Fruit fly (Drosophila melanogaster) whole organism, wandering third instar larva: ENCODE results near the gene CG15743.

Experiments used
- Abd-B ChIP-seq: fragments of >200 bp; optimal IDR thresholded peaks from 2 replicates; lab custom pipeline; 2017; ENCODE audit warnings: missing biosample characterization, missing genetic modification characterization
- CG32264 ChIP-seq: fragments of 200-800 bp; sonication (Bioruptor generic); optimal IDR thresholded peaks from 2 replicates; lab custom pipeline; 2016; ENCODE audit warnings: missing biosample characterization, missing genetic modification characterization
- CG9705 ChIP-seq: fragments of 200-800 bp; sonication (Bioruptor generic); optimal IDR thresholded peaks from 2 replicates; lab custom pipeline; 2018; ENCODE audit warnings: missing biosample characterization, mild to moderate bottlenecking, missing genetic modification characterization
- CrebA ChIP-seq: fragments of 200-800 bp; sonication (Bioruptor generic); optimal IDR thresholded peaks from 2 replicates; lab custom pipeline; 2016; ENCODE audit warnings: missing biosample characterization, mild to moderate bottlenecking, missing genetic modification characterization, borderline replicate concordance
- Dfd ChIP-seq: fragments of >200 bp; optimal IDR thresholded peaks from 2 replicates; lab custom pipeline; 2017; ENCODE audit warnings: missing biosample characterization, missing genetic modification characterization
- Dif ChIP-seq: fragments of 200-275, 200-300 bp; sonication (Bioruptor generic); optimal IDR thresholded peaks from 2 replicates; lab custom pipeline; 2018; ENCODE audit warnings: missing biosample characterization, missing genetic modification characterization; ENCODE audit not compliant: partially characterized antibody
- GATAd ChIP-seq: sonication (Bioruptor generic); optimal IDR thresholded peaks from 2 replicates; lab custom pipeline; 2016; ENCODE audit warnings: missing biosample characterization, missing genetic modification characterization
- HLH106 ChIP-seq: fragments of 200-800 bp; optimal IDR thresholded peaks from 3 replicates; lab custom pipeline; 2019; ENCODE audit warnings: missing biosample characterization, mild to moderate bottlenecking, missing genetic modification characterization, moderate library complexity
- Hnf4 ChIP-seq: fragments of 200-800 bp; sonication (Bioruptor generic); optimal IDR thresholded peaks from 2 replicates; lab custom pipeline; 2016; ENCODE audit warnings: missing biosample characterization, mild to moderate bottlenecking, missing genetic modification characterization
- Hr78 ChIP-seq: fragments of >200 bp; optimal IDR thresholded peaks from 2 replicates; lab custom pipeline; 2017; ENCODE audit warnings: missing biosample characterization, missing genetic modification characterization
- Hr83 ChIP-seq: fragments of 200-300 bp; sonication (Bioruptor generic); optimal IDR thresholded peaks from 2 replicates; lab custom pipeline; 2016; ENCODE audit warnings: missing biosample characterization, mild to moderate bottlenecking, missing genetic modification characterization, moderate library complexity; ENCODE audit not compliant: poor library complexity, severe bottlenecking
- Jra ChIP-seq: sonication (Bioruptor generic); optimal IDR thresholded peaks from 2 replicates; lab custom pipeline; 2016; ENCODE audit warnings: missing biosample characterization, missing genetic modification characterization
- Myc ChIP-seq: fragments of >200 bp; optimal IDR thresholded peaks from 2 replicates; lab custom pipeline; 2017
- N ChIP-seq: fragments of >200 bp; optimal IDR thresholded peaks from 2 replicates; lab custom pipeline; 2018; ENCODE audit warnings: missing biosample characterization, missing external identifiers, missing genetic modification characterization
- OdsH ChIP-seq: fragments of 200-800 bp; sonication (Bioruptor generic); optimal IDR thresholded peaks from 2 replicates; lab custom pipeline; 2016; ENCODE audit warnings: missing biosample characterization, mild to moderate bottlenecking, missing genetic modification characterization
- Rel ChIP-seq, 2 experiments: fragments of 200-800 bp; sonication (Bioruptor generic) in 1 of 2; optimal IDR thresholded peaks; 2 replicates in 1 of 2; 3 replicates in 1 of 2; lab custom pipeline; 2016 to 2019; ENCODE audit warnings: mild to moderate bottlenecking in 2 of 2, missing biosample characterization in 2 of 2, missing genetic modification characterization in 2 of 2, moderate library complexity in 1 of 2
- Sp1 ChIP-seq: fragments of 200-800 bp; sonication (Bioruptor generic); optimal IDR thresholded peaks from 3 replicates; lab custom pipeline; 2019; ENCODE audit warnings: missing biosample characterization, mild to moderate bottlenecking, missing genetic modification characterization, moderate library complexity
- br ChIP-seq: fragments of 200-800 bp; sonication (Bioruptor generic); optimal IDR thresholded peaks from 2 replicates; lab custom pipeline; 2016; ENCODE audit warnings: missing biosample characterization, missing genetic modification characterization
- brk ChIP-seq: fragments of 200-800 bp; sonication (Bioruptor generic); optimal IDR thresholded peaks from 2 replicates; lab custom pipeline; 2016; ENCODE audit warnings: missing biosample characterization, mild to moderate bottlenecking, missing genetic modification characterization
- dl ChIP-seq, 2 experiments: fragments of 175-275, 200-275 bp in 1 of 2; fragments of 200-275 bp in 1 of 2; sonication (Bioruptor generic); optimal IDR thresholded peaks; lab custom pipeline; 2018; ENCODE audit warnings: mild to moderate bottlenecking in 2 of 2, missing biosample characterization in 2 of 2, missing genetic modification characterization in 2 of 2, moderate library complexity in 2 of 2; ENCODE audit not compliant: partially characterized antibody in 2 of 2, insufficient read depth in 1 of 2
- dmrt93B ChIP-seq: fragments of 200-800 bp; sonication (Bioruptor generic); optimal IDR thresholded peaks from 2 replicates; lab custom pipeline; 2018; ENCODE audit warnings: missing biosample characterization, mild to moderate bottlenecking, missing genetic modification characterization
- dsf ChIP-seq: sonication (Bioruptor generic); optimal IDR thresholded peaks from 2 replicates; lab custom pipeline; 2016; ENCODE audit warnings: missing biosample characterization, missing genetic modification characterization, borderline replicate concordance
- ey ChIP-seq: fragments of 200-800 bp; sonication (Bioruptor generic); optimal IDR thresholded peaks from 2 replicates; lab custom pipeline; 2016; ENCODE audit warnings: missing biosample characterization, missing genetic modification characterization
- foxo ChIP-seq, 2 experiments: fragments of 200-800 bp; sonication (Bioruptor generic); optimal IDR thresholded peaks; 2 replicates in 1 of 2; 3 replicates in 1 of 2; lab custom pipeline; 2016 to 2017; ENCODE audit warnings: missing biosample characterization in 2 of 2, missing genetic modification characterization in 2 of 2
- fru ChIP-seq: fragments of 200-800 bp; sonication (Bioruptor generic); optimal IDR thresholded peaks from 3 replicates; lab custom pipeline; 2016; ENCODE audit warnings: missing biosample characterization, mild to moderate bottlenecking, missing genetic modification characterization
- h ChIP-seq: fragments of 200-800 bp; sonication (Bioruptor generic); optimal IDR thresholded peaks from 3 replicates; lab custom pipeline; 2016; ENCODE audit warnings: missing biosample characterization, mild to moderate bottlenecking, missing genetic modification characterization
- jim ChIP-seq: fragments of 175-275, 200-325 bp; sonication (Bioruptor generic); optimal IDR thresholded peaks from 2 replicates; lab custom pipeline; 2016; ENCODE audit warnings: missing biosample characterization, mild to moderate bottlenecking, missing genetic modification characterization
- lola ChIP-seq: fragments of >200 bp; optimal IDR thresholded peaks from 2 replicates; lab custom pipeline; 2017; ENCODE audit warnings: missing biosample characterization, missing genetic modification characterization
- pan ChIP-seq: fragments of >200 bp; optimal IDR thresholded peaks from 2 replicates; lab custom pipeline; 2017
- psq ChIP-seq: fragments of 200-800 bp; sonication (Bioruptor generic); optimal IDR thresholded peaks from 3 replicates; lab custom pipeline; 2017; ENCODE audit warnings: missing biosample characterization, mild to moderate bottlenecking, missing genetic modification characterization, moderate library complexity
- rgr ChIP-seq: fragments of 200-800 bp; sonication (Bioruptor generic); optimal IDR thresholded peaks from 3 replicates; lab custom pipeline; 2016; ENCODE audit warnings: missing biosample characterization, mild to moderate bottlenecking, missing genetic modification characterization
- sage ChIP-seq: fragments of 200-800 bp; sonication (Bioruptor generic); optimal IDR thresholded peaks from 2 replicates; lab custom pipeline; 2016; ENCODE audit warnings: missing biosample characterization, mild to moderate bottlenecking, missing genetic modification characterization
- sv ChIP-seq: fragments of 200-800 bp; sonication (Bioruptor generic); optimal IDR thresholded peaks from 3 replicates; lab custom pipeline; 2016; ENCODE audit warnings: missing biosample characterization, missing genetic modification characterization
- tai ChIP-seq: sonication (Bioruptor generic); optimal IDR thresholded peaks from 2 replicates; lab custom pipeline; 2016; ENCODE audit warnings: missing biosample characterization, missing genetic modification characterization
- usp ChIP-seq: fragments of >200 bp; optimal IDR thresholded peaks from 2 replicates; lab custom pipeline; 2017; ENCODE audit warnings: missing biosample characterization, missing genetic modification characterization
- woc ChIP-seq: sonication (Bioruptor generic); optimal IDR thresholded peaks from 2 replicates; lab custom pipeline; 2016; ENCODE audit warnings: missing biosample characterization, mild to moderate bottlenecking, missing genetic modification characterization

CG15743 gene

DNA sequence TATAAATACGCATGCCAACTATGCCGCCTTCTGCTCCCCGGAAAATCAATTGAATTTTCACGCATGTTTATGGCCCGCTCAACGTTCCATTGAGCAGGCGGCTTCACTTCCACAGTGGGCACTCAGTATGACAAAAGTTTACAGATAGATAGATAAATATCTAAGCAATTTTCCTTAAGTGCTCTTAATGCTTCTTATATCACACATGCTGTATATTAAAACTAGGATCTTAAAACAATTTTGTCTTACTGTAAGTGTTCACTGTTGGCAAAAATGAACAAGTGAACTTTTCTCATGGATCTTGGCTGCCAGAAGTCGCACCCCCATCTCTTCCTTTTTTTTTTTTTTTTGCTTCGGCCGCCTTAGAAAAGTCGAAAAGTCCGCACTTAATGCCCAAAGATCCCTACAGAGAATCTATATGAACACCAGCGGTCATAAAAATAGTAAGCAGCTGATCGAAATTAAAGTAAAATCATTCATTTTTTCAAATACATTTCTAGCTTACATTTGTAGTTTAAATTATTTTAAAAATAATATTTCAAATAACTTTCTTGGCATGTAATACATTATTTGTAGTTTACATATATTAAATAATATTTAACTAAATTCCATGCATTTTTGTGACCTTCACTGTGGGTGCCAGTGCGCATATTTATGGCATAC, 32.3 kb upstream of the CG15743 start:
- TF ChIP-seq sv (GFP tag; lab: Kevin White, UChicago) (peak; percentile 33), fru (GFP tag; lab: Kevin White, UChicago) (no peak)
- TF ChIP-seq, all 38 proteins: peak for 1

- TF ChIP-seq brk (GFP tag; lab: Kevin White, UChicago), result peak; percentile 35
- TF ChIP-seq usp (GFP tag; lab: Kevin White, UChicago), result no peak
- TF ChIP-seq sage (GFP tag; lab: Kevin White, UChicago), result peak; percentile 54
- peak; percentile 2 for TF ChIP-seq tai
- TF ChIP-seq rgr, result peak; percentile 72
- peak; percentile 61 for TF ChIP-seq Hr83
- TF ChIP-seq Sp1 (GFP tag; lab: Kevin White, UChicago), result peak; percentile 63
- TF ChIP-seq psq, result peak; percentile 7
- TF ChIP-seq CG9705 (GFP tag; lab: Kevin White, UChicago), result peak; percentile 8
- peak; percentile 3 for TF ChIP-seq Jra (GFP tag; lab: Kevin White, UChicago)
- TF ChIP-seq CrebA, result peak; percentile 59
- peak; percentile 55 for TF ChIP-seq OdsH
- peak; percentile 50 for TF ChIP-seq Hnf4 (GFP tag; lab: Kevin White, UChicago)
- TF ChIP-seq Rel (GFP tag; optimal IDR thresholded peaks at IDR 0.05; lab: Kevin White, UChicago), result no peak
- peak; percentile 6 for TF ChIP-seq Rel (tag; optimal IDR thresholded peaks at IDR 0.05; lab: Kevin White, UChicago)
- peak; percentile 49 for TF ChIP-seq fru (GFP tag; lab: Kevin White, UChicago)
- no peak for TF ChIP-seq Abd-B (GFP tag; lab: Kevin White, UChicago)
- peak; percentile 7 for TF ChIP-seq ey
- TF ChIP-seq CG32264 (GFP tag; lab: Kevin White, UChicago), result peak; percentile 35
- no peak for TF ChIP-seq Dif
- no peak for TF ChIP-seq dl (GFP tag; optimal IDR thresholded peaks at IDR 0.05; lab: Kevin White, UChicago; ENCODE audit: insufficient read depth in 1 of 2, partially characterized antibody in 2 of 2)
- TF ChIP-seq jim (GFP tag; lab: Kevin White, UChicago), result no peak
- peak in 1 of 2 experiments; percentile 33 for TF ChIP-seq foxo (GFP tag; optimal IDR thresholded peaks at IDR 0.05; lab: Kevin White, UChicago)
- peak; percentile 74 for TF ChIP-seq h (GFP tag; lab: Kevin White, UChicago)
- TF ChIP-seq HLH106, result no peak
- no peak for TF ChIP-seq dmrt93B (GFP tag; lab: Kevin White, UChicago)
Observed at dm6 chrX:13254442-13254841, 31.1 kb upstream of the CG15743 start.

DNA sequence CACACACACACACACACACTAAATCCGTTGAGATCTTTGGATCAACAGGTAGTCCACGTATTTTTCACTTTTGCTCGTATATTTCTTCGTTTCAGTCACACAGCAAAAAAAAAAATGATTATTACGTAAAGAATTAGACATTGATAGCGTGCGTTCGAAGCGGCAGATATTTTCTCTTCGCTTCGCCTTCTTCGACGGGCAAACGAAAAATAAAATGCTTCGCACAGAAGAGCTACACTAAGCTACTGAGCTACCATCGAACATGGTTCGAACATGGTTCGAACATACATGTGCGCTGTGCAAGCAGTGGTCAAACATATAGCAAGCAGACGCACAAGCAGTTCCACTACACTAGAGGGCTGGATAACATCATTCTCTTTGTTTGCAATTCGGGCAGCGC, 28.5 kb upstream of the CG15743 start:
- TF ChIP-seq Hr78 (GFP tag; lab: Kevin White, UChicago) (no peak), pan (lab: Kevin White, UChicago) (no peak), GATAd (GFP tag; lab: Kevin White, UChicago) (no peak), usp (GFP tag; lab: Kevin White, UChicago) (no peak), tai (no peak), jim (GFP tag; lab: Kevin White, UChicago) (no peak), dsf (GFP tag; lab: Kevin White, UChicago) (no peak), OdsH (no peak), CrebA (no peak), h (GFP tag; lab: Kevin White, UChicago) (no peak), CG32264 (GFP tag; lab: Kevin White, UChicago) (no peak), Abd-B (GFP tag; lab: Kevin White, UChicago) (no peak), ey (no peak), Jra (GFP tag; lab: Kevin White, UChicago) (no peak), fru (GFP tag; lab: Kevin White, UChicago) (no peak), rgr (no peak), CG9705 (GFP tag; lab: Kevin White, UChicago) (no peak), Myc (no peak), N (peak; percentile 79), Dfd (GFP tag; lab: Kevin White, UChicago) (no peak), sage (GFP tag; lab: Kevin White, UChicago) (no peak), sv (GFP tag; lab: Kevin White, UChicago) (no peak), HLH106 (no peak), dl (GFP tag; optimal IDR thresholded peaks at IDR 0.05; lab: Kevin White, UChicago; ENCODE audit: insufficient read depth in 1 of 2, partially characterized antibody in 2 of 2) (peak in 1 of 2 experiments; percentile 0), Sp1 (GFP tag; lab: Kevin White, UChicago) (peak; percentile 9), br (GFP tag; lab: Kevin White, UChicago) (no peak), dmrt93B (GFP tag; lab: Kevin White, UChicago) (no peak), lola (no peak), Rel (GFP tag; optimal IDR thresholded peaks at IDR 0.05; lab: Kevin White, UChicago) (no peak), Rel (tag; optimal IDR thresholded peaks at IDR 0.05; lab: Kevin White, UChicago) (no peak), woc (GFP tag; lab: Kevin White, UChicago) (no peak), brk (GFP tag; lab: Kevin White, UChicago) (peak; percentile 18), Hnf4 (GFP tag; lab: Kevin White, UChicago) (peak; percentile 2), Dif (peak; percentile 6), Hr83 (no peak)
